Fruit fly (Drosophila melanogaster) whole organism, embryonic: Measurements from ENCODE around the gene CG4593.

Experiments
- Awh ChIP-seq: fragments of 200-800 bp; sonication (Bioruptor generic); IDR thresholded peaks from 2 replicates; pipeline ENCODE4, ENCODE4 v1.3.6; 2022; ENCODE audit warnings: missing biosample characterization, missing genetic modification characterization
- CG10147 ChIP-seq: fragments of 200-800 bp; sonication (Bioruptor generic); optimal IDR thresholded peaks from 2 replicates; lab custom pipeline; 2019; ENCODE audit warnings: missing biosample characterization, mild to moderate bottlenecking, missing genetic modification characterization, moderate library complexity
- CG11695 ChIP-seq: fragments of 200-800 bp; sonication (Bioruptor generic); IDR thresholded peaks from 3 replicates; pipeline ENCODE4 v1.3.6; 2022; ENCODE audit warnings: missing biosample characterization, missing genetic modification characterization
- CG13123 ChIP-seq: fragments of 200-800 bp; sonication (Bioruptor generic); optimal IDR thresholded peaks from 2 replicates; lab custom pipeline; 2016; ENCODE audit warnings: missing biosample characterization, missing genetic modification characterization
- CG13775 ChIP-seq: fragments of 200-800 bp; sonication (Bioruptor generic); optimal IDR thresholded peaks from 3 replicates; lab custom pipeline; 2017; ENCODE audit warnings: missing biosample characterization, mild to moderate bottlenecking, missing genetic modification characterization
- CG14014 ChIP-seq: fragments of 200-800 bp; sonication (Bioruptor generic); IDR thresholded peaks from 2 replicates; pipeline ENCODE4 v1.3.6; 2022; ENCODE audit warnings: missing biosample characterization, missing genetic modification characterization
- CG14860 ChIP-seq: fragments of 200-800 bp; sonication (Bioruptor generic); IDR thresholded peaks from 3 replicates; pipeline ENCODE4 v1.3.6; 2022; ENCODE audit warnings: missing biosample characterization, missing genetic modification characterization; ENCODE audit not compliant: partially characterized antibody
- CG14965 ChIP-seq: fragments of 200-800 bp; sonication (Bioruptor generic); optimal IDR thresholded peaks from 2 replicates; lab custom pipeline; 2016; ENCODE audit warnings: missing biosample characterization, missing genetic modification characterization, borderline replicate concordance
- CG1603 ChIP-seq: fragments of 200-800 bp; sonication (Bioruptor generic); optimal IDR thresholded peaks from 2 replicates; lab custom pipeline; 2019; ENCODE audit warnings: missing biosample characterization, mild to moderate bottlenecking, missing genetic modification characterization, moderate library complexity
- CG17612 ChIP-seq: fragments of 200-800 bp; sonication (Bioruptor generic); IDR thresholded peaks from 2 replicates; pipeline ENCODE4 v1.3.6; 2022; ENCODE audit warnings: missing biosample characterization, missing genetic modification characterization
- CG7839 ChIP-seq: fragments of 200-800 bp; sonication (Bioruptor generic); optimal IDR thresholded peaks from 3 replicates; lab custom pipeline; 2018; ENCODE audit warnings: missing biosample characterization, mild to moderate bottlenecking, missing genetic modification characterization, moderate library complexity
- CG9876 ChIP-seq: fragments of 200-800 bp; sonication (Bioruptor generic); optimal IDR thresholded peaks from 2 replicates; lab custom pipeline; 2016; ENCODE audit warnings: missing biosample characterization, missing genetic modification characterization
- D ChIP-seq, 2 experiments: fragments of 200-800 bp in 1 of 2; fragments of >200 bp in 1 of 2; sonication (Bioruptor generic) in 1 of 2; optimal IDR thresholded peaks; 2 replicates in 1 of 2; 3 replicates in 1 of 2; lab custom pipeline; 2017; ENCODE audit warnings: mild to moderate bottlenecking in 1 of 2, missing biosample characterization in 1 of 2, missing genetic modification characterization in 1 of 2, missing genetic modification reagents in 1 of 2
- Dbx ChIP-seq: fragments of 200-800 bp; sonication (Bioruptor generic); IDR thresholded peaks from 3 replicates; pipeline ENCODE4 v1.3.6; 2022; ENCODE audit warnings: missing biosample characterization, missing genetic modification characterization
- Drgx ChIP-seq: fragments of 200-800 bp; sonication (Bioruptor generic); IDR thresholded peaks from 2 replicates; pipeline ENCODE4 v1.3.6; 2022; ENCODE audit warnings: missing biosample characterization, missing genetic modification characterization
- Ets65A ChIP-seq: fragments of 200-800 bp; sonication (Bioruptor generic); peaks from one replicate; lab custom pipeline; 2016; ENCODE audit warnings: missing biosample characterization, missing genetic modification characterization
- HLH3B ChIP-seq: fragments of 200-800 bp; sonication (Bioruptor generic); IDR thresholded peaks from 2 replicates; pipeline ENCODE4 v1.3.6; 2022; ENCODE audit warnings: missing biosample characterization, missing genetic modification characterization
- Max ChIP-seq: fragments of 200-800 bp; sonication (Bioruptor generic); optimal IDR thresholded peaks from 2 replicates; lab custom pipeline; 2016; ENCODE audit warnings: missing biosample characterization, mild to moderate bottlenecking, missing genetic modification characterization
- NC2α ChIP-seq: fragments of 200-800 bp; sonication (Bioruptor generic); optimal IDR thresholded peaks from 2 replicates; lab custom pipeline; 2016; ENCODE audit warnings: missing biosample characterization, missing genetic modification characterization
- Oli ChIP-seq: fragments of 200-800 bp; sonication (Bioruptor generic); optimal IDR thresholded peaks from 2 replicates; lab custom pipeline; 2018; ENCODE audit warnings: missing biosample characterization, mild to moderate bottlenecking, missing genetic modification characterization, moderate library complexity
- Poxn ChIP-seq: fragments of 200-800 bp; sonication (Bioruptor generic); IDR thresholded peaks from 2 replicates; pipeline ENCODE4 v1.3.6; 2022; ENCODE audit warnings: missing biosample characterization, missing genetic modification characterization
- Ptx1 ChIP-seq: fragments of 200-800 bp; sonication (Bioruptor generic); IDR thresholded peaks from 2 replicates; pipeline ENCODE4 v1.3.6; 2022; ENCODE audit warnings: missing biosample characterization, missing genetic modification characterization
- Side ChIP-seq: fragments of 200-800 bp; sonication (Bioruptor generic); optimal IDR thresholded peaks from 2 replicates; lab custom pipeline; 2016; ENCODE audit warnings: missing biosample characterization, missing genetic modification characterization
- Usf ChIP-seq: fragments of 200-800 bp; sonication (Bioruptor generic); optimal IDR thresholded peaks from 2 replicates; lab custom pipeline; 2017; ENCODE audit warnings: missing genotype, missing biosample characterization, missing genetic modification characterization
- Xrp1 ChIP-seq: fragments of 200-800 bp; sonication (Bioruptor generic); IDR thresholded peaks from 2 replicates; pipeline ENCODE4 v1.3.6; 2022; ENCODE audit warnings: missing biosample characterization, missing genetic modification characterization
- bowl ChIP-seq: fragments of 200-800 bp; sonication (Bioruptor generic); IDR thresholded peaks from 2 replicates; pipeline ENCODE4 v1.3.6; 2022; ENCODE audit warnings: missing biosample characterization, missing genetic modification characterization
- br ChIP-seq: fragments of >200 bp; optimal IDR thresholded peaks from 2 replicates; lab custom pipeline; 2017
- btn ChIP-seq: fragments of 200-800 bp; sonication (Bioruptor generic); optimal IDR thresholded peaks from 2 replicates; lab custom pipeline; 2016; ENCODE audit warnings: missing biosample characterization, missing genetic modification characterization
- ci ChIP-seq: fragments of 200-800 bp; sonication (Bioruptor generic); IDR thresholded peaks from 3 replicates; pipeline ENCODE4 v1.3.6; 2022; ENCODE audit warnings: missing biosample characterization, missing genetic modification characterization
- crol ChIP-seq: fragments of 200-800 bp; sonication (Bioruptor generic); IDR thresholded peaks from 2 replicates; pipeline ENCODE4 v1.3.6; 2022; ENCODE audit warnings: missing biosample characterization, missing genetic modification characterization
- gcm ChIP-seq: fragments of 200-800 bp; sonication (Bioruptor generic); optimal IDR thresholded peaks from 2 replicates; lab custom pipeline; 2019; ENCODE audit warnings: missing biosample characterization, mild to moderate bottlenecking, missing genetic modification characterization, moderate library complexity
- gem ChIP-seq: fragments of 200-800 bp; sonication (Bioruptor generic); optimal IDR thresholded peaks from 2 replicates; lab custom pipeline; 2019; ENCODE audit warnings: missing biosample characterization, mild to moderate bottlenecking, missing genetic modification characterization, moderate library complexity
- gsb-n ChIP-seq: fragments of 200-800 bp; sonication (Bioruptor generic); optimal IDR thresholded peaks from 3 replicates; lab custom pipeline; 2018; ENCODE audit warnings: missing biosample characterization, mild to moderate bottlenecking, missing genetic modification characterization
- hbn ChIP-seq: fragments of 200-800 bp; sonication (Bioruptor generic); IDR thresholded peaks from 2 replicates; pipeline ENCODE4 v1.3.6; 2022; ENCODE audit warnings: missing biosample characterization, missing genetic modification characterization; ENCODE audit not compliant: partially characterized antibody
- kni ChIP-seq: fragments of 200-800 bp; sonication (Bioruptor generic); optimal IDR thresholded peaks from 3 replicates; lab custom pipeline; 2017; ENCODE audit warnings: mild to moderate bottlenecking, missing biosample characterization, missing genetic modification reagents, missing genetic modification characterization
- maf-S ChIP-seq: fragments of 200-800 bp; sonication (Bioruptor generic); optimal IDR thresholded peaks from 2 replicates; lab custom pipeline; 2016; ENCODE audit warnings: missing biosample characterization, missing genetic modification characterization
- mirr ChIP-seq: fragments of 200-800 bp; sonication (Bioruptor generic); optimal IDR thresholded peaks from 3 replicates; lab custom pipeline; 2018; ENCODE audit warnings: missing biosample characterization, mild to moderate bottlenecking, missing genetic modification characterization
- nom ChIP-seq: fragments of 200-800 bp; sonication (Bioruptor generic); optimal IDR thresholded peaks from 2 replicates; lab custom pipeline; 2017; ENCODE audit warnings: missing biosample characterization, missing genetic modification characterization, mild to moderate bottlenecking, moderate library complexity, missing genetic modification reagents
- oc ChIP-seq: fragments of 200-800 bp; sonication (Bioruptor generic); optimal IDR thresholded peaks from 2 replicates; lab custom pipeline; 2018; ENCODE audit warnings: missing biosample characterization, mild to moderate bottlenecking, missing genetic modification characterization, moderate library complexity
- pfk ChIP-seq: fragments of 200-800 bp; sonication (Bioruptor generic); optimal IDR thresholded peaks from 2 replicates; lab custom pipeline; 2018; ENCODE audit warnings: missing biosample characterization, mild to moderate bottlenecking, missing genetic modification characterization, moderate library complexity
- phol ChIP-seq: fragments of 200-800 bp; sonication (Bioruptor generic); optimal IDR thresholded peaks from 3 replicates; lab custom pipeline; 2018; ENCODE audit warnings: missing biosample characterization, mild to moderate bottlenecking, missing genetic modification characterization, moderate library complexity
- pzg ChIP-seq: fragments of 200-800 bp; sonication (Bioruptor generic); optimal IDR thresholded peaks from 3 replicates; lab custom pipeline; 2018; ENCODE audit warnings: missing biosample characterization, mild to moderate bottlenecking, missing genetic modification characterization, moderate library complexity
- ro ChIP-seq: fragments of 200-800 bp; sonication (Bioruptor generic); IDR thresholded peaks from 2 replicates; pipeline ENCODE4 v1.3.6; 2022; ENCODE audit warnings: missing biosample characterization, missing genetic modification characterization
- sd ChIP-seq: fragments of 200-800 bp; sonication (Bioruptor generic); optimal IDR thresholded peaks from 3 replicates; lab custom pipeline; 2018; ENCODE audit warnings: missing biosample characterization, mild to moderate bottlenecking, missing genetic modification characterization, moderate library complexity
- sisA ChIP-seq: fragments of 200-800 bp; sonication (Bioruptor generic); IDR thresholded peaks from 2 replicates; pipeline ENCODE4 v1.3.6; 2022; ENCODE audit warnings: missing biosample characterization, missing genetic modification characterization
- z ChIP-seq: fragments of 200-800 bp; sonication (Bioruptor generic); IDR thresholded peaks from 3 replicates; pipeline ENCODE4 v1.3.6; 2022; ENCODE audit warnings: missing biosample characterization, missing genetic modification characterization

CG4593 gene

DNA sequence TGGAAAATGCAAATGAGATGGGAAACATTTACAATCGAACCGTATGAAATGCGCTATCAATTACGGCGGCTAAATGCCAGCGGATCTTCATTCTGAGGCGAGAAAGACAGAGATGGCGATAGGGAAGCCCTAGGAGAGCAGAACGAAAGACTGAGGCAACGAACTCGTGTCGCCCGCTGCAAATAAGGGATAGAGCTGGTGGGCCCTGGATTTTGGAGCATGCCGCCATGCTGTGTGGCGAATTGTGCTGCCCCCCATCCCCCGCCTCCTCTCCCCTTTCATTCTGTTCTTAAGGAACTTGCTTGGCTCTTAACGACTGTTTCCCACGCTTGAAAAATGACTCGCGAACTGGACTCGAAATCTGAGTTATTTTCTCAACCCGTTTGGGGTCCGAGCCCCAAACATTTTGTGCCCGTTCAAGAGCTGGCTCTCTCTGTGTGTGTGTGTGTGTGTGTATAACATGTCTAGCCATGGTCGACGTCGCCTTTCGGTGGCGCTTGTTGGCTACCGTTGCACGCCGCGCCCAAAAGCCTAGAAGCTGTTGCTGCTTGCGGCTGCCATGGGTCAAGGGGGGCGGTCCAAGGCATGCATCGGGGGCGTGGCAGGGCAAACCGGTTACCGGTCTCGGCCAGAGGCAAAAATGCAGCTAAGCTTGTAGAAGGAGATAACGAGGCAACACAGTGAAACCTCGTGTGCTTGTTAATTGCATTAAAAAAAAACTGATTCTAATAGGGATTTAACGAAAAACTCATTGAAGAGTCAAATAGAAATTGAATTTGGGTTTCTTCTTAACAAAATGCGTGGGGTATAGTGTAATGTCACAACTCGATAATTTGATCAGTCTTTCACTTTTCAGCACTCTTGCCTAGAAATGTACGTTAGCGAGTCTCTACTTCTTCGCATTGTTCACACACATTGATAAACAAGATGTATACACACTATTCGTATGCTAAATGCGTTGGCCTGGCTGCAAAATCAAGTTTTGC is 5.3 kb upstream of the CG4593 start (continued):
- TF ChIP-seq ci (GFP tag; lab: Robert Waterston, UW) = 0 out of 3 replicates have a peak, but pooled peaks have one; percentile 19
- no peak for TF ChIP-seq Max
- peak; percentile 45 for TF ChIP-seq nom (GFP tag; lab: Kevin White, UChicago)
- TF ChIP-seq CG14860 (GFP tag; lab: Robert Waterston, UW) = no peak
- peak; percentile 51; the same call in 1 of the 2 replicates for TF ChIP-seq crol
- 0 out of 2 replicates have a peak, but pooled peaks have one; percentile 10 for TF ChIP-seq sisA (GFP tag; lab: Robert Waterston, UW)
- TF ChIP-seq Awh = 0 out of 2 replicates have a peak, but pooled peaks have one; percentile 28
- TF ChIP-seq Poxn (GFP tag; lab: Robert Waterston, UW) = no peak
- peak; percentile 15 for TF ChIP-seq phol (tag; lab: Kevin White, UChicago)
- no peak for TF ChIP-seq btn (GFP tag; lab: Kevin White, UChicago)
- peak; percentile 8 for TF ChIP-seq CG1603 (tag; lab: Kevin White, UChicago)
- TF ChIP-seq CG7839 (tag; lab: Kevin White, UChicago) = peak; percentile 16
- TF ChIP-seq Ptx1 (GFP tag; lab: Robert Waterston, UW) = 0 out of 2 replicates have a peak, but pooled peaks have one; percentile 13
- 0 out of 3 replicates have a peak, but pooled peaks have one; percentile 37 for TF ChIP-seq CG11695 (GFP tag; lab: Robert Waterston, UW)
- peak; percentile 74; the same call in 1 of the 2 replicates for TF ChIP-seq Drgx (GFP tag; lab: Robert Waterston, UW)
- peak; percentile 55; the same call in 1 of the 3 replicates for TF ChIP-seq z (GFP tag; lab: Robert Waterston, UW)
- no peak for TF ChIP-seq mirr (GFP tag; lab: Kevin White, UChicago)
- TF ChIP-seq Oli (tag; lab: Kevin White, UChicago) = peak; percentile 10
- peak; percentile 41 for TF ChIP-seq gsb-n
- TF ChIP-seq sd (tag; lab: Kevin White, UChicago) = peak; percentile 54
- peak; percentile 26 for TF ChIP-seq kni (GFP tag; lab: Kevin White, UChicago)
- no peak for TF ChIP-seq br
- TF ChIP-seq oc (tag; lab: Kevin White, UChicago) = peak; percentile 42
- TF ChIP-seq CG17612 = no peak
- TF ChIP-seq Ets65A (GFP tag; lab: Kevin White, UChicago) = peak; percentile 87
- TF ChIP-seq gem = peak; percentile 27
- TF ChIP-seq HLH3B (GFP tag; lab: Robert Waterston, UW) = 0 out of 2 replicates have a peak, but pooled peaks have one; percentile 28
- TF ChIP-seq Xrp1 (GFP tag; lab: Robert Waterston, UW) = 0 out of 2 replicates have a peak, but pooled peaks have one; percentile 18

DNA sequence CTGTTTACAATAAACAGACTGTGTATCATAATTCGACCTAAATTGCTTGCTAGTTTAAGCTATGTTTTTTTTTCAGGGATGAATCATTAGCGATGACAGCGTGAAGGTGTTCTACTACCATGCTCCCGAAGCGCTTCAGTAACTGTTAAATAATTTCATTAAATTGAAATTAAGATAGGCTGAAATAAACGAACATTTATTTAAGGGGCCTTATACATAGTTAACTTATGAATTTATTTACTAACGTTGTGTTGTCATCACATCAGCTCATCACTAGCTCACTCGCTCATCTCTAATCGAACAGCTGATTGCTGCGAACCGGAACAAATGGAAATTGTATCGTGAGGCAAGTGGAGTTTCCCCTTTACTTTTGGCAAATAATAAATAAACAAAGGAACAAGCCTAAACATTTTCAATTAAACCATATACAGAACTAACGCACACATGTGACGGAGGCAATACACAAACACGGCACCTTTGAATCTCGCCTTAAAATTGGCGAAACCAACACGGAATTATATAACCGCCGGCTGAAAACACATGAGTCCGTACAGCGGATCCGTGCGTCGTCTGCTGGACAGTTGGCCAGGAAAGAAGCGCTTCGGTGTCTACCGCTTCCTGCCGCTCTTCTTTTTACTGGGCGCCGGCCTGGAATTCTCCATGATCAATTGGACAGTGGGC is 2.5 kb upstream of the CG4593 start, which contains the start of the genes cm, sloth1 and sloth2:
TSS of gene cm (minus strand) at position 83 of the 681 bp plus-strand sequence.
TSS of gene sloth1 (plus strand) at position 295 of the 681 bp plus-strand sequence.
TSS of gene sloth2 (plus strand) at position 295 of the 681 bp plus-strand sequence.
- TF ChIP-seq pzg (GFP tag; lab: Kevin White, UChicago) (peak; percentile 53), CG17612 (peak; percentile 63; the same call in 1 of the 2 replicates), NC2α (GFP tag; lab: Kevin White, UChicago) (peak; percentile 69), pfk (GFP tag; lab: Kevin White, UChicago) (peak; percentile 85), CG13123 (GFP tag; lab: Kevin White, UChicago) (peak; percentile 75), CG11695 (GFP tag; lab: Robert Waterston, UW) (peak; percentile 71; the same call in 1 of the 3 replicates), maf-S (peak; percentile 87), D (optimal IDR thresholded peaks at IDR 0.05; lab: Kevin White, UChicago) (no peak), D (GFP tag; optimal IDR thresholded peaks at IDR 0.05; lab: Kevin White, UChicago) (peak; percentile 63), ro (GFP tag; lab: Robert Waterston, UW) (no peak), CG14965 (GFP tag; lab: Kevin White, UChicago) (no peak), gcm (peak; percentile 78), Usf (GFP tag; lab: Kevin White, UChicago) (peak; percentile 52), CG9876 (peak; percentile 75), CG10147 (GFP tag; lab: Kevin White, UChicago) (peak; percentile 77), Side (GFP tag; lab: Kevin White, UChicago) (peak; percentile 87), Dbx (GFP tag; lab: Robert Waterston, UW) (peak; percentile 86), CG14014 (GFP tag; lab: Robert Waterston, UW) (peak; percentile 84), CG13775 (GFP tag; lab: Kevin White, UChicago) (peak; percentile 84), hbn (GFP tag; lab: Robert Waterston, UW) (peak; percentile 82), bowl (no peak), btn (GFP tag; lab: Kevin White, UChicago) (peak; percentile 48)
